Worm (Caenorhabditis elegans): ENCODE results near the gene srh-277.

DNA sequence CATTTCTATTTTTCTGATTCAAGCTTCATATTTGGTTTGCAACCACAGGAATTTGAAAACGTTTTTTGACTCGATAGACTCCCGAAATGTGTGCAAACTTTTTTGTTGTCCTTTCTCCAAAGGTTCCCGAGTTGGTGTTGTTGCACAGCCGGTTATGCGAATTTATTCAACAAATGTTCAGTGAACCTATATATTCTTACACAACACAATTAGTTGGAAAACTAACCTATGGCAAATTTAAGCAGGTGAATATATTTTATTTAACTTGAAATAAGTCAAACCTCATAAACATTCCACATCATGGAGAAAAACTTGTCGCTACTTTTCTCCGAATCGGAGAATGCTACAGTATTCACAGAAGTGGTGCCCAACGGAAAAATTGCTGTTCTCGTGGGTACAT, 339 bp downstream of the srh-277 start, which contains the start of gene srz-14:
- TF ChIP-seq nhr-25 (tag; optimal IDR thresholded peaks at IDR 0.05) (no peak), ceh-16 (tag; optimal IDR thresholded peaks at IDR 0.05) (no peak)
